Worm (Caenorhabditis elegans): Measurements from ENCODE around the gene R08A2.5.

DNA sequence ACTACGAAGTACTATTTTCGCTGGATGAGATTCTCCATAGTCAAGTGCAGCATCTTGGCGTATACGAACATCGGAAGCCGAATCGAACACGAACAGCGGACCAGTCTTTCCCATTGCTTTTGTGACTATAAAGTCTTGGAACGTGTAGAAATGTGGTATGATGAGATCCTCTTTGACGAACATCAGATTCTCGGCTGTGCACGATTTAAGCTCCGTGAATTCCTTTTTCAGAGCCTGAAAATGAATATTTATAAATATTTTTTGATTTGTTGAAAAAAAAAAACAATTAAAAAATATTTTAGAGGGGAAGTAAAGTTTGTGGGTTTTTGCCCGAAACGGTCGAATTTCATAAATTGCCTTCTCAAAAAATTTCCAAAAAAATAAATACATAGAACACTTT is 28.5 kb upstream of the R08A2.5 start:
- TF ChIP-seq ama-1 (optimal IDR thresholded peaks at IDR 0.05), result no peak
- no peak for TF ChIP-seq ceh-82 (tag; optimal IDR thresholded peaks at IDR 0.05)
- no peak for TF ChIP-seq pha-4 (tag; optimal IDR thresholded peaks at IDR 0.05)
